Fruit fly (Drosophila melanogaster) whole organism, embryonic: Measurements from ENCODE around the gene CG17028.
A peak's percentile ranks its signal among the peaks of the same experiment; 100 is the strongest.

Source experiments
- ATbp ChIP-seq: fragments of 200-800 bp; sonication (Bioruptor generic); optimal IDR thresholded peaks from 2 replicates; lab custom pipeline; 2017; ENCODE audit warnings: missing biosample characterization, mild to moderate bottlenecking, missing genetic modification characterization, missing genetic modification reagents
- Ada2b ChIP-seq: fragments of 200-800 bp; sonication (Bioruptor generic); IDR thresholded peaks from 2 replicates; pipeline ENCODE4 v1.3.6; 2022; ENCODE audit warnings: missing biosample characterization, missing genetic modification characterization
- Adf1 ChIP-seq: fragments of 200-800 bp; sonication (Bioruptor generic); IDR thresholded peaks from 2 replicates; pipeline ENCODE4 v1.3.6; 2022; ENCODE audit warnings: missing biosample characterization, missing genetic modification characterization
- Bteb2 ChIP-seq: fragments of 200-800 bp; sonication (Bioruptor generic); optimal IDR thresholded peaks from 2 replicates; lab custom pipeline; 2016; ENCODE audit warnings: missing biosample characterization, missing genetic modification characterization
- CG10274 ChIP-seq: fragments of 200-800 bp; sonication (Bioruptor generic); optimal IDR thresholded peaks from 3 replicates; lab custom pipeline; 2017; ENCODE audit warnings: missing biosample characterization, mild to moderate bottlenecking, missing genetic modification characterization
- CG11398 ChIP-seq: fragments of 200-800 bp; sonication (Bioruptor generic); optimal IDR thresholded peaks from 2 replicates; lab custom pipeline; 2016; ENCODE audit warnings: missing biosample characterization, missing genetic modification characterization
- CG11695 ChIP-seq: fragments of 200-800 bp; sonication (Bioruptor generic); IDR thresholded peaks from 3 replicates; pipeline ENCODE4 v1.3.6; 2022; ENCODE audit warnings: missing biosample characterization, missing genetic modification characterization
- CG11696 ChIP-seq: fragments of 200-800 bp; sonication (Bioruptor generic); IDR thresholded peaks from 2 replicates; pipeline ENCODE4 v1.3.6; 2022; ENCODE audit warnings: missing biosample characterization, missing genetic modification characterization
- CG12155 ChIP-seq: fragments of 200-800 bp; sonication (Bioruptor generic); optimal IDR thresholded peaks from 3 replicates; lab custom pipeline; 2016; ENCODE audit warnings: missing biosample characterization, missing genetic modification characterization
- CG13123 ChIP-seq: fragments of 200-800 bp; sonication (Bioruptor generic); optimal IDR thresholded peaks from 2 replicates; lab custom pipeline; 2016; ENCODE audit warnings: missing biosample characterization, missing genetic modification characterization
- CG13287 ChIP-seq: fragments of 200-800 bp; sonication (Bioruptor generic); IDR thresholded peaks from 2 replicates; pipeline ENCODE4 v1.3.6; 2022; ENCODE audit warnings: missing biosample characterization, missing genetic modification characterization; ENCODE audit not compliant: partially characterized antibody
- CG14441 ChIP-seq: fragments of 200-800 bp; sonication (Bioruptor generic); IDR thresholded peaks from 2 replicates; pipeline ENCODE4 v1.3.6; 2022; ENCODE audit warnings: missing biosample characterization, missing genetic modification characterization
- CG1529 ChIP-seq: fragments of 200-800 bp; sonication (Bioruptor generic); optimal IDR thresholded peaks from 3 replicates; lab custom pipeline; 2018; ENCODE audit warnings: missing biosample characterization, missing genetic modification characterization
- CG15514 ChIP-seq: fragments of 200-800 bp; sonication (Bioruptor generic); optimal IDR thresholded peaks from 3 replicates; lab custom pipeline; 2017; ENCODE audit warnings: missing biosample characterization, missing genetic modification characterization, mild to moderate bottlenecking, moderate library complexity, missing genetic modification reagents
- CG15601 ChIP-seq: fragments of 200-800 bp; sonication (Bioruptor generic); optimal IDR thresholded peaks from 3 replicates; lab custom pipeline; 2019; ENCODE audit warnings: missing biosample characterization, mild to moderate bottlenecking, missing genetic modification characterization, moderate library complexity
- CG18011 ChIP-seq: fragments of 200-800 bp; sonication (Bioruptor generic); optimal IDR thresholded peaks from 2 replicates; lab custom pipeline; 2017; ENCODE audit warnings: missing biosample characterization, missing genetic modification characterization, mild to moderate bottlenecking, moderate library complexity, missing genotype
- CG3065 ChIP-seq: fragments of 200-800 bp; sonication (Bioruptor generic); optimal IDR thresholded peaks from 2 replicates; lab custom pipeline; 2016; ENCODE audit warnings: missing biosample characterization, missing genetic modification characterization
- CG33213 ChIP-seq: fragments of 200-800 bp; sonication (Bioruptor generic); optimal IDR thresholded peaks from 3 replicates; lab custom pipeline; 2016; ENCODE audit warnings: missing biosample characterization, missing genetic modification characterization
- CG4360 ChIP-seq: fragments of 200-800 bp; sonication (Bioruptor generic); IDR thresholded peaks from 2 replicates; pipeline ENCODE4 v1.3.6; 2022; ENCODE audit warnings: missing biosample characterization, missing genetic modification characterization
- CG5953 ChIP-seq: fragments of 200-800 bp; sonication (Bioruptor generic); IDR thresholded peaks from 2 replicates; pipeline ENCODE4 v1.3.6; 2022; ENCODE audit warnings: missing biosample characterization, missing genetic modification characterization
- CG6689 ChIP-seq: fragments of 200-800 bp; sonication (Bioruptor generic); IDR thresholded peaks from 2 replicates; pipeline ENCODE4 v1.3.6; 2022; ENCODE audit warnings: missing biosample characterization, missing genetic modification characterization
- CG7372 ChIP-seq: fragments of 200-800 bp; sonication (Bioruptor generic); IDR thresholded peaks from 2 replicates; pipeline ENCODE4 v1.3.6; 2022; ENCODE audit warnings: missing biosample characterization, missing genetic modification characterization
- CG7786 ChIP-seq: fragments of 200-800 bp; sonication (Bioruptor generic); optimal IDR thresholded peaks from 2 replicates; lab custom pipeline; 2016; ENCODE audit warnings: missing biosample characterization, missing genetic modification characterization
- CHES-1-like ChIP-seq: fragments of 200-800 bp; sonication (Bioruptor generic); optimal IDR thresholded peaks from 2 replicates; lab custom pipeline; 2016; ENCODE audit warnings: missing biosample characterization, missing genetic modification characterization
- E2f1 ChIP-seq: fragments of 200-800 bp; sonication (Bioruptor generic); IDR thresholded peaks from 2 replicates; pipeline ENCODE4 v1.3.6; 2022; ENCODE audit warnings: missing biosample characterization, missing genetic modification characterization
- NFAT ChIP-seq: fragments of 200-800 bp; sonication (Bioruptor generic); IDR thresholded peaks from 2 replicates; pipeline ENCODE4 v1.3.6; 2022; ENCODE audit warnings: missing biosample characterization, missing genetic modification characterization
- Sox100B ChIP-seq: fragments of 200-800 bp; sonication (Bioruptor generic); optimal IDR thresholded peaks from 3 replicates; lab custom pipeline; 2018; ENCODE audit warnings: missing biosample characterization, mild to moderate bottlenecking, missing genetic modification characterization
- amos ChIP-seq: fragments of 200-800 bp; sonication (Bioruptor generic); IDR thresholded peaks from 2 replicates; pipeline ENCODE4 v1.3.6; 2022; ENCODE audit warnings: missing biosample characterization, missing genetic modification characterization; ENCODE audit not compliant: partially characterized antibody
- bsh ChIP-seq, 2 experiments: fragments of 200-800 bp; sonication (Bioruptor generic); optimal IDR thresholded peaks; 2 replicates each; lab custom pipeline; 2017 to 2018; ENCODE audit warnings: mild to moderate bottlenecking in 2 of 2, missing biosample characterization in 2 of 2, missing genetic modification characterization in 2 of 2, moderate library complexity in 1 of 2
- corto ChIP-seq: fragments of 200-800 bp; sonication (Bioruptor generic); optimal IDR thresholded peaks from 2 replicates; lab custom pipeline; 2016; ENCODE audit warnings: missing biosample characterization, mild to moderate bottlenecking, missing genetic modification characterization, moderate library complexity
- crc ChIP-seq: fragments of 200-800 bp; sonication (Bioruptor generic); optimal IDR thresholded peaks from 2 replicates; lab custom pipeline; 2016; ENCODE audit warnings: missing biosample characterization, missing genetic modification characterization
- ems ChIP-seq: fragments of 200-800 bp; sonication (Bioruptor generic); optimal IDR thresholded peaks from 3 replicates; lab custom pipeline; 2016; ENCODE audit warnings: missing biosample characterization, missing genetic modification characterization
- fd64A ChIP-seq: fragments of 200-800 bp; sonication (Bioruptor generic); optimal IDR thresholded peaks from 3 replicates; lab custom pipeline; 2018; ENCODE audit warnings: missing biosample characterization, mild to moderate bottlenecking, missing genetic modification characterization
- lola ChIP-seq, 3 experiments: fragments of >200 bp in 2 of 3; fragments of 200-800 bp in 1 of 3; sonication (Bioruptor generic) in 1 of 3; optimal IDR thresholded peaks; 2 replicates each; lab custom pipeline; 2017 to 2019; ENCODE audit warnings: missing biosample characterization in 3 of 3, missing genetic modification characterization in 3 of 3, mild to moderate bottlenecking in 1 of 3, moderate library complexity in 1 of 3
- phol ChIP-seq: fragments of 200-800 bp; sonication (Bioruptor generic); optimal IDR thresholded peaks from 3 replicates; lab custom pipeline; 2018; ENCODE audit warnings: missing biosample characterization, mild to moderate bottlenecking, missing genetic modification characterization, moderate library complexity
- scrt ChIP-seq: fragments of 200-800 bp; sonication (Bioruptor generic); optimal IDR thresholded peaks from 2 replicates; lab custom pipeline; 2018; ENCODE audit warnings: missing biosample characterization, mild to moderate bottlenecking, missing genetic modification characterization, moderate library complexity
- seq ChIP-seq: fragments of 200-800 bp; sonication (Bioruptor generic); IDR thresholded peaks from 2 replicates; pipeline ENCODE4 v1.3.6; 2022; ENCODE audit warnings: missing biosample characterization, missing genetic modification characterization
- sim ChIP-seq: fragments of 200-800 bp; sonication (Bioruptor generic); IDR thresholded peaks from 2 replicates; pipeline ENCODE4 v1.3.6; 2022; ENCODE audit warnings: missing biosample characterization, missing genetic modification characterization
- tx ChIP-seq: fragments of 200-800 bp; sonication (Bioruptor generic); optimal IDR thresholded peaks from 2 replicates; lab custom pipeline; 2016; ENCODE audit warnings: missing biosample characterization, missing genetic modification characterization
- wdn ChIP-seq: fragments of 200-800 bp; sonication (Bioruptor generic); IDR thresholded peaks from 2 replicates; pipeline ENCODE4 v1.3.6; 2022; ENCODE audit warnings: missing biosample characterization, missing genetic modification characterization

CG17028 gene

dm6 chr3L:16015765-16016760 lies 37.7 kb downstream of the CG17028 start (continued):
- TF ChIP-seq CG4360 (GFP tag; lab: Robert Waterston, UW) (no peak), CG3065 (no peak), CG13287 (GFP tag; lab: Robert Waterston, UW) (no peak), CG33213 (GFP tag; lab: Kevin White, UChicago) (no peak), ATbp (GFP tag; lab: Kevin White, UChicago) (no peak), Ada2b (no peak), CG13123 (GFP tag; lab: Kevin White, UChicago) (no peak), corto (GFP tag; lab: Kevin White, UChicago) (no peak), Adf1 (GFP tag; lab: Robert Waterston, UW) (no peak), CG11695 (GFP tag; lab: Robert Waterston, UW) (no peak), CG5953 (GFP tag; lab: Robert Waterston, UW) (no peak), CG11398 (GFP tag; lab: Kevin White, UChicago) (no peak), bsh (GFP tag; optimal IDR thresholded peaks at IDR 0.05; lab: Kevin White, UChicago) (peak in 1 of 2 experiments; percentile 32), wdn (GFP tag; lab: Robert Waterston, UW) (no peak), Bteb2 (GFP tag; lab: Kevin White, UChicago) (no peak), fd64A (GFP tag; lab: Kevin White, UChicago) (no peak), sim (no peak), CG1529 (no peak), CG15601 (peak; percentile 8), scrt (GFP tag; lab: Kevin White, UChicago) (no peak), CG12155 (GFP tag; lab: Kevin White, UChicago) (no peak), NFAT (GFP tag; lab: Robert Waterston, UW) (no peak), CHES-1-like (GFP tag; lab: Kevin White, UChicago) (no peak), seq (GFP tag; lab: Robert Waterston, UW) (no peak), Sox100B (peak; percentile 14), CG7372 (no peak), tx (GFP tag; lab: Kevin White, UChicago) (no peak), CG11696 (GFP tag; lab: Robert Waterston, UW) (no peak), CG14441 (no peak), E2f1 (GFP tag; lab: Robert Waterston, UW) (no peak), CG7786 (GFP tag; lab: Kevin White, UChicago) (no peak), CG6689 (no peak), ems (GFP tag; lab: Kevin White, UChicago) (no peak), lola (GFP tag; optimal IDR thresholded peaks at IDR 0.05; lab: Kevin White, UChicago) (peak in 1 of 3 experiments; percentile 69), CG18011 (GFP tag; lab: Kevin White, UChicago) (no peak), crc (no peak), CG15514 (GFP tag; lab: Kevin White, UChicago) (no peak), phol (tag; lab: Kevin White, UChicago) (peak; percentile 58), amos (GFP tag; lab: Robert Waterston, UW) (no peak), CG10274 (GFP tag; lab: Kevin White, UChicago) (no peak)
